Fruit fly (Drosophila melanogaster) whole organism, embryonic: ENCODE measurements around the gene Gem2.

Experiments
- Abd-B ChIP-seq: fragments of 200-800 bp; sonication (Bioruptor generic); optimal IDR thresholded peaks from 2 replicates; lab custom pipeline; 2018; ENCODE audit warnings: missing biosample characterization, mild to moderate bottlenecking, missing genetic modification characterization, moderate library complexity
- Atf-2 ChIP-seq: fragments of 200-800 bp; sonication (Bioruptor generic); optimal IDR thresholded peaks from 2 replicates; lab custom pipeline; 2016; ENCODE audit warnings: missing biosample characterization, missing genetic modification characterization
- Bgb ChIP-seq: fragments of 200-800 bp; sonication (Bioruptor generic); IDR thresholded peaks from 2 replicates; pipeline ENCODE4 v1.3.6; 2022; ENCODE audit warnings: missing biosample characterization, missing genetic modification characterization; ENCODE audit not compliant: partially characterized antibody
- C15 ChIP-seq: fragments of 200-800 bp; sonication (Bioruptor generic); IDR thresholded peaks from 3 replicates; pipeline ENCODE4 v1.3.6; 2022; ENCODE audit warnings: missing biosample characterization, missing genetic modification characterization
- CG1024 ChIP-seq: fragments of 200-800 bp; sonication (Bioruptor generic); IDR thresholded peaks from 2 replicates; pipeline ENCODE4 v1.3.6; 2022; ENCODE audit warnings: missing biosample characterization, missing genetic modification characterization
- CG11398 ChIP-seq: fragments of 200-800 bp; sonication (Bioruptor generic); optimal IDR thresholded peaks from 2 replicates; lab custom pipeline; 2016; ENCODE audit warnings: missing biosample characterization, missing genetic modification characterization
- CG13287 ChIP-seq: fragments of 200-800 bp; sonication (Bioruptor generic); IDR thresholded peaks from 2 replicates; pipeline ENCODE4 v1.3.6; 2022; ENCODE audit warnings: missing biosample characterization, missing genetic modification characterization; ENCODE audit not compliant: partially characterized antibody
- CG13296 ChIP-seq: fragments of 200-800 bp; sonication (Bioruptor generic); optimal IDR thresholded peaks from 3 replicates; lab custom pipeline; 2018; ENCODE audit warnings: missing biosample characterization, mild to moderate bottlenecking, missing genetic modification characterization
- CG17568 ChIP-seq: fragments of 200-800 bp; sonication (Bioruptor generic); optimal IDR thresholded peaks from 2 replicates; lab custom pipeline; 2018; ENCODE audit warnings: missing biosample characterization, mild to moderate bottlenecking, missing genetic modification characterization, moderate library complexity
- CG32767 ChIP-seq: fragments of 200-800 bp; sonication (Bioruptor generic); IDR thresholded peaks from 2 replicates; pipeline ENCODE4 v1.3.6; 2022; ENCODE audit warnings: missing biosample characterization, missing genetic modification characterization
- CG4730 ChIP-seq: fragments of 200-800 bp; sonication (Bioruptor generic); IDR thresholded peaks from 2 replicates; pipeline ENCODE4 v1.3.6; 2022; ENCODE audit warnings: missing biosample characterization, missing genetic modification characterization
- CG5180 ChIP-seq: fragments of 200-800 bp; sonication (Bioruptor generic); optimal IDR thresholded peaks from 3 replicates; lab custom pipeline; 2017; ENCODE audit warnings: missing biosample characterization, missing genetic modification characterization, mild to moderate bottlenecking, moderate library complexity, missing genetic modification reagents
- CG7963 ChIP-seq: fragments of 200-800 bp; sonication (Bioruptor generic); IDR thresholded peaks from 3 replicates; pipeline ENCODE4 v1.3.6; 2022; ENCODE audit warnings: missing biosample characterization, missing genetic modification characterization; ENCODE audit not compliant: partially characterized antibody
- CG8765 ChIP-seq: fragments of 200-800 bp; sonication (Bioruptor generic); IDR thresholded peaks from 2 replicates; pipeline ENCODE4 v1.3.6; 2022; ENCODE audit warnings: missing biosample characterization, missing genetic modification characterization
- Dad ChIP-seq: fragments of 200-800 bp; sonication (Bioruptor generic); optimal IDR thresholded peaks from 3 replicates; lab custom pipeline; 2016; ENCODE audit warnings: missing biosample characterization, missing genetic modification characterization
- Dek ChIP-seq: fragments of 200-800 bp; sonication (Bioruptor generic); optimal IDR thresholded peaks from 3 replicates; lab custom pipeline; 2019; ENCODE audit warnings: missing biosample characterization, mild to moderate bottlenecking, missing genetic modification characterization, moderate library complexity
- Dip2 ChIP-seq: fragments of 200-800 bp; sonication (Bioruptor generic); IDR thresholded peaks from 2 replicates; pipeline ENCODE4 v1.3.6; 2022; ENCODE audit warnings: missing biosample characterization, missing genetic modification characterization
- Dip3 ChIP-seq: fragments of 200-800 bp; sonication (Bioruptor generic); optimal IDR thresholded peaks from 3 replicates; lab custom pipeline; 2016; ENCODE audit warnings: missing biosample characterization, missing genetic modification characterization
- Dp ChIP-seq: fragments of 200-800 bp; sonication (Bioruptor generic); optimal IDR thresholded peaks from 2 replicates; lab custom pipeline; 2018; ENCODE audit warnings: missing biosample characterization, mild to moderate bottlenecking, missing genetic modification characterization, moderate library complexity
- Dref ChIP-seq: fragments of 200-800 bp; sonication (Bioruptor generic); IDR thresholded peaks from 2 replicates; pipeline ENCODE4 v1.3.6; 2022; ENCODE audit warnings: missing biosample characterization, missing genetic modification characterization
- HHEX ChIP-seq: fragments of 200-800 bp; sonication (Bioruptor generic); optimal IDR thresholded peaks from 3 replicates; lab custom pipeline; 2017; ENCODE audit warnings: missing biosample characterization, mild to moderate bottlenecking, missing genetic modification characterization, missing genetic modification reagents
- Hr3 ChIP-seq: fragments of 200-800 bp; sonication (Bioruptor generic); optimal IDR thresholded peaks from 3 replicates; lab custom pipeline; 2016; ENCODE audit warnings: missing biosample characterization, missing genetic modification characterization
- MTF-1 ChIP-seq: fragments of 200-800 bp; sonication (Bioruptor generic); optimal IDR thresholded peaks from 2 replicates; lab custom pipeline; 2018; ENCODE audit warnings: missing biosample characterization, mild to moderate bottlenecking, missing genetic modification characterization, borderline replicate concordance
- Nf-YB ChIP-seq: fragments of 200-800 bp; sonication (Bioruptor generic); optimal IDR thresholded peaks from 3 replicates; lab custom pipeline; 2019; ENCODE audit warnings: missing biosample characterization, mild to moderate bottlenecking, missing genetic modification characterization, moderate library complexity
- PHDP ChIP-seq: fragments of 200-800 bp; sonication (Bioruptor generic); optimal IDR thresholded peaks from 3 replicates; lab custom pipeline; 2018; ENCODE audit warnings: missing biosample characterization, mild to moderate bottlenecking, missing genetic modification characterization, moderate library complexity
- Vsx1 ChIP-seq: fragments of 200-800 bp; sonication (Bioruptor generic); optimal IDR thresholded peaks from 2 replicates; lab custom pipeline; 2017; ENCODE audit warnings: missing biosample characterization, mild to moderate bottlenecking, missing genetic modification characterization, missing genetic modification reagents
- ash1 ChIP-seq: fragments of 200-800 bp; sonication (Bioruptor generic); optimal IDR thresholded peaks from 2 replicates; lab custom pipeline; 2018; ENCODE audit warnings: missing biosample characterization, mild to moderate bottlenecking, missing genetic modification characterization
- bcd ChIP-seq: fragments of 200-800 bp; sonication (Bioruptor generic); optimal IDR thresholded peaks from 2 replicates; lab custom pipeline; 2017; ENCODE audit warnings: missing biosample characterization, mild to moderate bottlenecking, missing genetic modification characterization
- caup ChIP-seq: fragments of 200-800 bp; sonication (Bioruptor generic); optimal IDR thresholded peaks from 3 replicates; lab custom pipeline; 2017; ENCODE audit warnings: missing biosample characterization, mild to moderate bottlenecking, missing genetic modification characterization, moderate library complexity; ENCODE audit not compliant: severe bottlenecking
- dimm ChIP-seq: fragments of 200-800 bp; sonication (Bioruptor generic); IDR thresholded peaks from 2 replicates; pipeline ENCODE4 v1.3.6; 2022; ENCODE audit warnings: missing biosample characterization, missing genetic modification characterization
- dmrt99B ChIP-seq: fragments of 200-800 bp; sonication (Bioruptor generic); optimal IDR thresholded peaks from 2 replicates; lab custom pipeline; 2018; ENCODE audit warnings: missing biosample characterization, mild to moderate bottlenecking, missing genetic modification characterization, moderate library complexity
- fd102C ChIP-seq: fragments of 200-800 bp; sonication (Bioruptor generic); optimal IDR thresholded peaks from 2 replicates; lab custom pipeline; 2018; ENCODE audit warnings: missing biosample characterization, mild to moderate bottlenecking, missing genetic modification characterization, moderate library complexity
- gcm2 ChIP-seq: fragments of 200-800 bp; sonication (Bioruptor generic); optimal IDR thresholded peaks from 2 replicates; lab custom pipeline; 2016; ENCODE audit warnings: missing biosample characterization, missing genetic modification characterization
- h ChIP-seq: fragments of >200 bp; optimal IDR thresholded peaks from 2 replicates; lab custom pipeline; 2017
- kah ChIP-seq: fragments of 200-800 bp; sonication (Bioruptor generic); optimal IDR thresholded peaks from 2 replicates; lab custom pipeline; 2018; ENCODE audit warnings: missing biosample characterization, mild to moderate bottlenecking, missing genetic modification characterization
- lab ChIP-seq: fragments of 200-800 bp; sonication (Bioruptor generic); optimal IDR thresholded peaks from 3 replicates; lab custom pipeline; 2017; ENCODE audit warnings: missing biosample characterization, missing genetic modification characterization, mild to moderate bottlenecking, moderate library complexity, missing genetic modification reagents
- lilli ChIP-seq: fragments of 200-800 bp; sonication (Bioruptor generic); optimal IDR thresholded peaks from 3 replicates; lab custom pipeline; 2016; ENCODE audit warnings: missing biosample characterization, missing genetic modification characterization
- lov ChIP-seq, 2 experiments: fragments of 200-800 bp in 1 of 2; fragments of >200 bp in 1 of 2; sonication (Bioruptor generic) in 1 of 2; IDR thresholded peaks in 1 of 2; optimal IDR thresholded peaks in 1 of 2; 2 replicates in 1 of 2; 3 replicates in 1 of 2; pipeline versions ENCODE4 v1.3.6 to Lab custom; 2017 to 2022; ENCODE audit warnings: missing biosample characterization in 1 of 2, missing genetic modification characterization in 1 of 2
- mam ChIP-seq: fragments of 200-800 bp; sonication (Bioruptor generic); optimal IDR thresholded peaks from 3 replicates; lab custom pipeline; 2016; ENCODE audit warnings: missing biosample characterization, missing genetic modification characterization
- odd ChIP-seq: fragments of 200-800 bp; sonication (Bioruptor generic); optimal IDR thresholded peaks from 2 replicates; lab custom pipeline; 2017; ENCODE audit warnings: missing biosample characterization, mild to moderate bottlenecking, missing genetic modification characterization
- otp ChIP-seq: fragments of 200-800 bp; sonication (Bioruptor generic); IDR thresholded peaks from 3 replicates; pipeline ENCODE4, ENCODE4 v1.3.6; 2022; ENCODE audit warnings: missing biosample characterization, missing genetic modification characterization
- pita ChIP-seq: fragments of 200-800 bp; sonication (Bioruptor generic); optimal IDR thresholded peaks from 2 replicates; lab custom pipeline; 2017; ENCODE audit warnings: missing biosample characterization, mild to moderate bottlenecking, missing genetic modification characterization
- pzg ChIP-seq: fragments of 200-800 bp; sonication (Bioruptor generic); optimal IDR thresholded peaks from 3 replicates; lab custom pipeline; 2018; ENCODE audit warnings: missing biosample characterization, mild to moderate bottlenecking, missing genetic modification characterization, moderate library complexity
- repo ChIP-seq: fragments of 200-800 bp; sonication (Bioruptor generic); optimal IDR thresholded peaks from 2 replicates; lab custom pipeline; 2016; ENCODE audit warnings: missing biosample characterization, missing genetic modification characterization
- seq ChIP-seq: fragments of 200-800 bp; sonication (Bioruptor generic); IDR thresholded peaks from 2 replicates; pipeline ENCODE4 v1.3.6; 2022; ENCODE audit warnings: missing biosample characterization, missing genetic modification characterization
- sim ChIP-seq: fragments of 200-800 bp; sonication (Bioruptor generic); IDR thresholded peaks from 2 replicates; pipeline ENCODE4 v1.3.6; 2022; ENCODE audit warnings: missing biosample characterization, missing genetic modification characterization
- so ChIP-seq: fragments of 200-800 bp; sonication (Bioruptor generic); IDR thresholded peaks from 3 replicates; pipeline ENCODE4 v1.3.6; 2022; ENCODE audit warnings: missing biosample characterization, missing genetic modification characterization
- tna ChIP-seq: fragments of 200-800 bp; sonication (Bioruptor generic); IDR thresholded peaks from 2 replicates; pipeline ENCODE4 v1.3.6; 2022; ENCODE audit warnings: missing biosample characterization, missing genetic modification characterization; ENCODE audit not compliant: partially characterized antibody

Gene Gem2

dm6 chr3L:19092125-19093058 is 7.8 kb downstream of the Gem2 start, which contains the start of gene MESR6 (continued):
- TF ChIP-seq kah (GFP tag; lab: Kevin White, UChicago) (no peak), Dp (peak; percentile 64), Bgb (peak; percentile 85), CG17568 (GFP tag; lab: Kevin White, UChicago) (no peak), CG8765 (no peak), fd102C (GFP tag; lab: Kevin White, UChicago) (no peak), seq (GFP tag; lab: Robert Waterston, UW) (no peak; the same call in 1 of the 2 replicates), otp (GFP tag; lab: Robert Waterston, UW) (no peak), Nf-YB (no peak), odd (GFP tag; lab: Kevin White, UChicago) (no peak), CG5180 (GFP tag; lab: Kevin White, UChicago) (no peak), CG32767 (GFP tag; lab: Robert Waterston, UW) (0 out of 2 replicates have a peak, but pooled peaks have one; percentile 44), Dek (tag; lab: Kevin White, UChicago) (peak; percentile 63), Atf-2 (GFP tag; lab: Kevin White, UChicago) (no peak), lilli (GFP tag; lab: Kevin White, UChicago) (no peak), lov (optimal IDR thresholded peaks at IDR 0.05; lab: Kevin White, UChicago) (no peak), lov (GFP tag; IDR thresholded peaks at IDR 0.05; lab: Robert Waterston, UW) (no peak), bcd (no peak), CG4730 (0 out of 2 replicates have a peak, but pooled peaks have one; percentile 9), MTF-1 (GFP tag; lab: Kevin White, UChicago) (no peak), dimm (GFP tag; lab: Robert Waterston, UW) (no peak), pita (GFP tag; lab: Kevin White, UChicago) (no peak), dmrt99B (tag; lab: Kevin White, UChicago) (peak; percentile 54), CG13287 (peak; percentile 91), HHEX (GFP tag; lab: Kevin White, UChicago) (peak; percentile 37), CG7963 (GFP tag; lab: Robert Waterston, UW) (peak; percentile 70; the same call in 2 of the 3 replicates), Abd-B (GFP tag; lab: Kevin White, UChicago) (no peak), tna (peak; percentile 58), Dad (GFP tag; lab: Kevin White, UChicago) (no peak), repo (no peak), Vsx1 (no peak), h (lab: Kevin White, UChicago) (no peak), Dref (GFP tag; lab: Robert Waterston, UW) (peak; percentile 91), CG13296 (GFP tag; lab: Kevin White, UChicago) (peak; percentile 7), ash1 (GFP tag; lab: Kevin White, UChicago) (no peak), so (no peak), pzg (GFP tag; lab: Kevin White, UChicago) (peak; percentile 95), mam (no peak), CG11398 (GFP tag; lab: Kevin White, UChicago) (no peak), caup (GFP tag; lab: Kevin White, UChicago) (no peak), Hr3 (GFP tag; lab: Kevin White, UChicago) (no peak), Dip2 (GFP tag; lab: Robert Waterston, UW) (no peak), gcm2 (GFP tag; lab: Kevin White, UChicago) (no peak), PHDP (tag; lab: Kevin White, UChicago) (peak; percentile 29), C15 (GFP tag; lab: Robert Waterston, UW) (no peak), CG1024 (GFP tag; lab: Robert Waterston, UW) (no peak), sim (GFP tag; lab: Robert Waterston, UW) (no peak), Dip3 (GFP tag; lab: Kevin White, UChicago) (no peak), lab (GFP tag; lab: Kevin White, UChicago) (peak; percentile 35)
